Fruit fly (Drosophila melanogaster): Measurements from ENCODE around the gene Iml1.
A peak's percentile ranks its signal among the peaks of the same experiment; 100 is the strongest.

Gene Iml1

DNA sequence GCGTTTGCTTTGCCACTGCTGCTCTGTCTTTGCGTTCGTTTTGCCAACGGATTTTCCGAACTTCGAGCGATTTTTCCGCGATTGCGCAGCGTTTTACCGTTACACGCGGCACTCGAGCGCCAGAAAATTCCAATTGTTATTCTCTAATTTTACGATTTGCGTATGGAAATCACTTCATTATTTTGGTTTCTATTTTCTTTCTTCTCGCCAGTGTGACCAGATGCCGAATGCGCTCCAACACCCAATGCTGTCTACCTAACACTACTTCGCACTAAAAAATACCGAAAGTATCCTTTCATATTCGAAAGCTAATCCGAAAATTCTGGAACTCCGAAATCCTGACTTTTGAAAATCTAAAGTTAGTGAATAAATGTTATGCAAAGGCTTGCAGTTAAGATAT, 37.4 kb downstream of the Iml1 start, which contains the start of gene CG12084 (continued):
- TF ChIP-seq schlank (tag; optimal IDR thresholded peaks at IDR 0.05) (no peak), usp (GFP tag; optimal IDR thresholded peaks at IDR 0.05) (no peak), dati (GFP tag; IDR thresholded peaks at IDR 0.05) (no peak), Elba2 (GFP tag; optimal IDR thresholded peaks at IDR 0.05) (peak; percentile 82), grau (tag; optimal IDR thresholded peaks at IDR 0.05) (no peak), CG15696 (tag; optimal IDR thresholded peaks at IDR 0.05) (no peak), D (optimal IDR thresholded peaks at IDR 0.05) (no peak), D (GFP tag; optimal IDR thresholded peaks at IDR 0.05) (no peak), NK7.1 (GFP tag; optimal IDR thresholded peaks at IDR 0.05) (no peak), br (optimal IDR thresholded peaks at IDR 0.05) (no peak), CG34224 (GFP tag; IDR thresholded peaks at IDR 0.05; ENCODE audit: partially characterized antibody) (no peak), CG15479 (GFP tag; optimal IDR thresholded peaks at IDR 0.05) (peak; percentile 1), CG2116 (GFP tag; optimal IDR thresholded peaks at IDR 0.05) (no peak), CG7987 (GFP tag; optimal IDR thresholded peaks at IDR 0.05) (no peak), nau (GFP tag; optimal IDR thresholded peaks at IDR 0.05) (no peak), ci (GFP tag; IDR thresholded peaks at IDR 0.05) (no peak; the same call in 2 of the 3 replicates), lbe (GFP tag; optimal IDR thresholded peaks at IDR 0.05) (no peak), salm (tag; optimal IDR thresholded peaks at IDR 0.05) (no peak), CoRest (tag; optimal IDR thresholded peaks at IDR 0.05) (no peak), stc (GFP tag; IDR thresholded peaks at IDR 0.05) (no peak), Dll (GFP tag; IDR thresholded peaks at IDR 0.05; ENCODE audit: partially characterized antibody) (no peak), Sox100B (GFP tag; optimal IDR thresholded peaks at IDR 0.05) (no peak), CG13123 (GFP tag; optimal IDR thresholded peaks at IDR 0.05) (no peak), pzg (GFP tag; optimal IDR thresholded peaks at IDR 0.05) (peak; percentile 68), Mrtf (GFP tag; IDR thresholded peaks at IDR 0.05) (no peak), tna (GFP tag; IDR thresholded peaks at IDR 0.05; ENCODE audit: partially characterized antibody) (no peak), Nf-YB (GFP tag; optimal IDR thresholded peaks at IDR 0.05) (no peak), mld (GFP tag; IDR thresholded peaks at IDR 0.05; ENCODE audit: partially characterized antibody) (no peak), CG32772 (GFP tag; IDR thresholded peaks at IDR 0.05) (no peak), lab (GFP tag; optimal IDR thresholded peaks at IDR 0.05) (no peak), CG4707 (GFP tag; optimal IDR thresholded peaks at IDR 0.05) (no peak), CG8388 (GFP tag; optimal IDR thresholded peaks at IDR 0.05) (no peak), CG17385 (GFP tag; optimal IDR thresholded peaks at IDR 0.05) (no peak), bsh (GFP tag; optimal IDR thresholded peaks at IDR 0.05) (no peak), nom (GFP tag; optimal IDR thresholded peaks at IDR 0.05) (peak; percentile 7), tup (GFP tag; optimal IDR thresholded peaks at IDR 0.05) (no peak), Blimp-1 (GFP tag; optimal IDR thresholded peaks at IDR 0.05) (no peak), yki (optimal IDR thresholded peaks at IDR 0.05) (no peak), CG12104 (GFP tag; optimal IDR thresholded peaks at IDR 0.05) (no peak), Camta (GFP tag; optimal IDR thresholded peaks at IDR 0.05) (no peak), D19A (tag; optimal IDR thresholded peaks at IDR 0.05) (no peak), CG43689 (GFP tag; IDR thresholded peaks at IDR 0.05) (no peak), CG3838 (GFP tag; optimal IDR thresholded peaks at IDR 0.05) (no peak), gcm2 (GFP tag; optimal IDR thresholded peaks at IDR 0.05) (no peak), bbx (GFP tag; IDR thresholded peaks at IDR 0.05; ENCODE audit: partially characterized antibody) (no peak), dmrt11E (tag; optimal IDR thresholded peaks at IDR 0.05) (no peak), Atf6 (GFP tag; IDR thresholded peaks at IDR 0.05) (no peak), CG11695 (GFP tag; IDR thresholded peaks at IDR 0.05) (no peak), CG31224 (GFP tag; IDR thresholded peaks at IDR 0.05) (no peak), hth (optimal IDR thresholded peaks at IDR 0.05) (no peak), H15 (GFP tag; IDR thresholded peaks at IDR 0.05) (no peak), CG6813 (GFP tag; optimal IDR thresholded peaks at IDR 0.05) (no peak)

Measured in whole organism, embryonic.